Worm (Caenorhabditis elegans): Measurements from ENCODE around the gene clx-1.

DNA sequence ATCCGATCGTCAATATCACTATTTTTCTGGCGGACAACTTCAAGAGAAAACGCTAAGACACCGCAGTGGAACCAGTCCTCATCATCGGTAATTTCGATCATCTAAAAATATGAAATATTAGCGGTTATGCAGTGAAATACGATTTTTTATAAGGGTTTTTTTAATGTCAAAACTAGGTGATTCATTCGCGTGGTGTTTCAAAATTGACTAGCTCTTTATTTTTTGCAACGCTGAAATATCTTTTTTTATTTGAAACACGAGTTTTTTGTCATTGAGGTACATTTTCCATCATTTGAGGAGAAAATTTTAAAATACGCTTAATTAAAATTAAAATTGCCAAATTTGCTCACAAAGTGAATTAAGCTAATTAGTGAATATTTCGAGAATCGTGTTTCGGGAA lies 25.1 kb downstream of the clx-1 start, which contains the start of gene dsb-3:
- TF ChIP-seq him-1 (tag; optimal IDR thresholded peaks at IDR 0.05) (no peak), dao-5 (tag; optimal IDR thresholded peaks at IDR 0.05) (no peak), W03F9.2 (tag; optimal IDR thresholded peaks at IDR 0.05) (no peak)

Data from whole organism, L4/young adult.